Fruit fly (Drosophila melanogaster): ENCODE results near the gene LysP.

- TF ChIP-seq psq (GFP tag; optimal IDR thresholded peaks at IDR 0.05) (no peak), jim (GFP tag; optimal IDR thresholded peaks at IDR 0.05) (no peak), OdsH (GFP tag; optimal IDR thresholded peaks at IDR 0.05) (no peak), Rel (GFP tag; optimal IDR thresholded peaks at IDR 0.05) (no peak), Rel (tag; optimal IDR thresholded peaks at IDR 0.05) (no peak), sv (GFP tag; optimal IDR thresholded peaks at IDR 0.05) (no peak), Hr78 (GFP tag; optimal IDR thresholded peaks at IDR 0.05) (no peak), Abd-B (GFP tag; optimal IDR thresholded peaks at IDR 0.05) (no peak), h (GFP tag; optimal IDR thresholded peaks at IDR 0.05) (no peak)
Measured at dm6 chr3L:1211096-1211495, 7.4 kb downstream of the LysP start, which contains the start of gene LysD.
